Worm (Caenorhabditis elegans) whole organism, young adult: ENCODE data around the gene phdh-1.

Source experiments
- D2030.7 ChIP-seq: fragments of 200-800 bp; sonication (Bioruptor generic); IDR thresholded peaks from 2 replicates; pipeline ENCODE4 v1.3.6; 2022; ENCODE audit warnings: missing genetic modification reagents, missing genetic modification characterization, missing compliant biosample characterization
- F10E7.11 ChIP-seq: sonication (generic microtip); optimal IDR thresholded peaks from 2 replicates; lab custom pipeline; 2017; ENCODE audit warnings: mild to moderate bottlenecking, missing genetic modification characterization, moderate library complexity, missing compliant biosample characterization
- F52B5.7 ChIP-seq: sonication (generic microtip); optimal IDR thresholded peaks from 2 replicates; lab custom pipeline; 2016; ENCODE audit warnings: mild to moderate bottlenecking, missing genetic modification characterization, missing compliant biosample characterization
- F55B11.4 ChIP-seq: sonication (generic microtip); optimal IDR thresholded peaks from 2 replicates; lab custom pipeline; 2016; ENCODE audit warnings: missing compliant biosample characterization, missing genetic modification characterization, borderline replicate concordance; ENCODE audit not compliant: insufficient read depth
- F57C9.4 ChIP-seq: sonication (generic microtip); optimal IDR thresholded peaks from 2 replicates; lab custom pipeline; 2017; ENCODE audit warnings: mild to moderate bottlenecking, missing genetic modification characterization, missing compliant biosample characterization
- K12H6.12 ChIP-seq: fragments of 200-800 bp; sonication (Bioruptor generic); optimal IDR thresholded peaks from 2 replicates; lab custom pipeline; 2018; ENCODE audit warnings: mild to moderate bottlenecking, missing genetic modification characterization, missing compliant biosample characterization
- Y53F4B.3 ChIP-seq: fragments of 200-800 bp; sonication (Bioruptor generic); IDR thresholded peaks from 2 replicates; pipeline ENCODE4 v1.3.6; 2022; ENCODE audit warnings: missing genetic modification reagents, missing genetic modification characterization, missing compliant biosample characterization
- Y95B8A.8 ChIP-seq: fragments of 200-800 bp; sonication (Bioruptor generic); IDR thresholded peaks from 2 replicates; pipeline ENCODE4 v1.3.6; 2022; ENCODE audit warnings: missing genetic modification reagents, missing genetic modification characterization, missing compliant biosample characterization
- akir-1 ChIP-seq: fragments of 200-800 bp; sonication (Bioruptor generic); optimal IDR thresholded peaks from 2 replicates; lab custom pipeline; 2018; ENCODE audit warnings: mild to moderate bottlenecking, missing genetic modification characterization, moderate library complexity, missing compliant biosample characterization
- athp-1 ChIP-seq: sonication (generic microtip); optimal IDR thresholded peaks from 2 replicates; lab custom pipeline; 2017; ENCODE audit warnings: mild to moderate bottlenecking, missing genetic modification characterization, missing compliant biosample characterization
- attf-5 ChIP-seq: fragments of 200-800 bp; sonication (Bioruptor generic); optimal IDR thresholded peaks from 2 replicates; lab custom pipeline; 2018; ENCODE audit warnings: mild to moderate bottlenecking, missing genetic modification characterization, missing compliant biosample characterization
- cebp-1 ChIP-seq, 2 experiments: fragments of 200-800 bp in 1 of 2; sonication (Bioruptor generic) in 1 of 2; sonication (generic microtip) in 1 of 2; IDR thresholded peaks in 1 of 2; optimal IDR thresholded peaks in 1 of 2; 2 replicates each; pipeline versions ENCODE4 v1.3.6 to Lab custom; 2017 to 2022; ENCODE audit warnings: missing compliant biosample characterization in 2 of 2, missing genetic modification characterization in 2 of 2, mild to moderate bottlenecking in 1 of 2, missing genetic modification reagents in 1 of 2, moderate library complexity in 1 of 2
- ceh-27 ChIP-seq: fragments of 200-800 bp; sonication (Bioruptor generic); optimal IDR thresholded peaks from 2 replicates; lab custom pipeline; 2018; ENCODE audit warnings: mild to moderate bottlenecking, missing genetic modification characterization, moderate library complexity, missing compliant biosample characterization
- die-1 ChIP-seq: sonication (generic microtip); optimal IDR thresholded peaks from 2 replicates; lab custom pipeline; 2016; ENCODE audit warnings: missing genotype, mild to moderate bottlenecking, missing genetic modification characterization, missing compliant biosample characterization
- dox-1 ChIP-seq: fragments of 200-800 bp; sonication (Bioruptor generic); IDR thresholded peaks from 2 replicates; pipeline ENCODE4 v1.3.6; 2022; ENCODE audit warnings: missing genetic modification reagents, missing genetic modification characterization, missing compliant biosample characterization
- egrh-3 ChIP-seq: fragments of 200-800 bp; sonication (Bioruptor generic); IDR thresholded peaks from 2 replicates; pipeline ENCODE4 v1.3.6; 2022; ENCODE audit warnings: missing genetic modification reagents, missing genetic modification characterization, missing compliant biosample characterization
- hlh-26 ChIP-seq: fragments of 200-800 bp; sonication (Bioruptor generic); conservative IDR thresholded peaks from 2 replicates; pipeline ENCODE4 v1.3.6; 2022; ENCODE audit warnings: missing genetic modification reagents, missing genetic modification characterization, missing compliant biosample characterization
- hmg-1.2 ChIP-seq: fragments of 200-800 bp; sonication (Bioruptor generic); IDR thresholded peaks from 2 replicates; pipeline ENCODE4 v1.3.6; 2022; ENCODE audit warnings: missing genetic modification reagents, missing genetic modification characterization, missing compliant biosample characterization
- hmg-20 ChIP-seq: fragments of 200-800 bp; sonication (Bioruptor generic); IDR thresholded peaks from 2 replicates; pipeline ENCODE4 v1.3.6; 2022; ENCODE audit warnings: missing genetic modification reagents, missing genetic modification characterization, missing compliant biosample characterization
- hsf-1 ChIP-seq: fragments of 200-800 bp; sonication (Bioruptor generic); IDR thresholded peaks from 2 replicates; pipeline ENCODE4 v1.3.6; 2022; ENCODE audit warnings: missing genetic modification reagents, missing genetic modification characterization, missing compliant biosample characterization
- let-526 ChIP-seq: fragments of 200-800 bp; sonication (Bioruptor generic); IDR thresholded peaks from 2 replicates; pipeline ENCODE4 v1.3.6; 2022; ENCODE audit warnings: missing genetic modification reagents, missing genetic modification characterization, missing compliant biosample characterization
- let-607 ChIP-seq, 2 experiments: fragments of 200-800 bp in 1 of 2; sonication (Bioruptor generic) in 1 of 2; sonication (generic microtip) in 1 of 2; optimal IDR thresholded peaks; 2 replicates each; lab custom pipeline; 2016 to 2018; ENCODE audit warnings: mild to moderate bottlenecking in 2 of 2, missing compliant biosample characterization in 2 of 2, missing genetic modification characterization in 2 of 2, moderate library complexity in 2 of 2, missing genotype in 1 of 2
- lin-40 ChIP-seq: sonication (generic microtip); optimal IDR thresholded peaks from 2 replicates; lab custom pipeline; 2016; ENCODE audit warnings: missing genetic modification characterization, mild to moderate bottlenecking, missing compliant biosample characterization, missing genotype, missing genetic modification reagents
- lir-1 ChIP-seq: fragments of 200-800 bp; sonication (Bioruptor generic); conservative IDR thresholded peaks from 2 replicates; pipeline ENCODE4 v1.3.6; 2022; ENCODE audit warnings: missing genetic modification reagents, missing genetic modification characterization, missing compliant biosample characterization
- mcd-1 ChIP-seq: fragments of 200-800 bp; sonication (Bioruptor generic); IDR thresholded peaks from 2 replicates; pipeline ENCODE4 v1.3.6; 2022; ENCODE audit warnings: missing genetic modification reagents, missing genetic modification characterization, missing compliant biosample characterization
- nfyb-1 ChIP-seq: fragments of 200-800 bp; sonication (Bioruptor generic); IDR thresholded peaks from 2 replicates; pipeline ENCODE4 v1.3.6; 2022; ENCODE audit warnings: missing genetic modification reagents, missing genetic modification characterization, missing compliant biosample characterization
- nhr-179 ChIP-seq: sonication (generic microtip); optimal IDR thresholded peaks from 2 replicates; lab custom pipeline; 2016; ENCODE audit warnings: mild to moderate bottlenecking, missing genetic modification characterization, missing compliant biosample characterization
- nhr-80 ChIP-seq: sonication (generic microtip); optimal IDR thresholded peaks from 2 replicates; lab custom pipeline; 2016; ENCODE audit warnings: missing genetic modification characterization, missing compliant biosample characterization
- tbp1 ChIP-seq: fragments of 200-800 bp; sonication (Bioruptor generic); optimal IDR thresholded peaks from 2 replicates; lab custom pipeline; 2018; ENCODE audit warnings: mild to moderate bottlenecking, missing genetic modification characterization, missing compliant biosample characterization
- tbx-9 ChIP-seq: sonication (generic microtip); optimal IDR thresholded peaks from 2 replicates; lab custom pipeline; 2016; ENCODE audit warnings: borderline replicate concordance, missing genetic modification characterization, inconsistent platforms, missing compliant biosample characterization
- ztf-18 ChIP-seq: sonication (generic microtip); optimal IDR thresholded peaks from 2 replicates; lab custom pipeline; 2016; ENCODE audit warnings: missing genotype, mild to moderate bottlenecking, missing genetic modification characterization, missing compliant biosample characterization
- ztf-22 ChIP-seq: fragments of 200-800 bp; sonication (Bioruptor generic); optimal IDR thresholded peaks from 2 replicates; lab custom pipeline; 2018; ENCODE audit warnings: mild to moderate bottlenecking, missing genetic modification characterization, moderate library complexity, missing compliant biosample characterization
- ztf-26 ChIP-seq: sonication (generic microtip); optimal IDR thresholded peaks from 2 replicates; lab custom pipeline; 2017; ENCODE audit warnings: missing genetic modification characterization, missing compliant biosample characterization

phdh-1 gene

DNA sequence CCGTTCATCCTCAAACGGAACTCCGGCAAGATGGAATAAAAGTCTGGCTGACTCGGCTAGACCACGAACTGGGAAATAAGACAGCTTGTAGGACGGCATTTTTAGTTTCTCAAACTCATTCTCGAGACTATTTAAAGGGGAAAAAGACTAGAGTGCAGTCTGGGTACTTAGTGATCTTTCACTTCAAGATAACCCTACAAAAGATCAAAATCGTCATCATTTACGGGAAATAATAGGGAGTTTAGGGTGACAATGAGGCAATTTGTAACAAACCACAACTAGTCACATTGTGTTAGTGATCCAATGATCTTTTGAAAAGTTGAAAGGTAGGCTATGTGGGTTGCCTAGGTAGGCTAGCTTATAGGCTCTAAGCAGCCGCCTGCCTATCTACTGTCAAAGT is 22.3 kb downstream of the phdh-1 start, which contains the start of gene gst-14:
gst-14 (minus strand) TSS at position 101 of the 400 bp plus-strand sequence.
- TF ChIP-seq let-526 (GFP tag; lab: Robert Waterston, UW): no peak
- no peak for TF ChIP-seq ceh-27 (GFP tag; lab: Kevin White, UChicago)
- no peak for TF ChIP-seq Y95B8A.8 (GFP tag; lab: Robert Waterston, UW)
- no peak for TF ChIP-seq let-607 (tag; optimal IDR thresholded peaks at IDR 0.05; lab: Kevin White, UChicago)
- no peak for TF ChIP-seq F57C9.4 (tag; lab: Kevin White, UChicago)
- no peak for TF ChIP-seq F10E7.11
- TF ChIP-seq nfyb-1 (GFP tag; lab: Robert Waterston, UW): no peak
- no peak for TF ChIP-seq F52B5.7 (tag; lab: Kevin White, UChicago)
- TF ChIP-seq athp-1 (tag; lab: Kevin White, UChicago): no peak
- TF ChIP-seq akir-1 (GFP tag; lab: Kevin White, UChicago): no peak
- no peak for TF ChIP-seq tbx-9 (tag; lab: Kevin White, UChicago)
- no peak for TF ChIP-seq lin-40 (tag; lab: Kevin White, UChicago)
- TF ChIP-seq mcd-1 (GFP tag; lab: Robert Waterston, UW): no peak
- no peak for TF ChIP-seq hlh-26 (GFP tag; lab: Robert Waterston, UW)
- no peak for TF ChIP-seq ztf-22 (GFP tag; lab: Kevin White, UChicago)
- TF ChIP-seq die-1: no peak

DNA sequence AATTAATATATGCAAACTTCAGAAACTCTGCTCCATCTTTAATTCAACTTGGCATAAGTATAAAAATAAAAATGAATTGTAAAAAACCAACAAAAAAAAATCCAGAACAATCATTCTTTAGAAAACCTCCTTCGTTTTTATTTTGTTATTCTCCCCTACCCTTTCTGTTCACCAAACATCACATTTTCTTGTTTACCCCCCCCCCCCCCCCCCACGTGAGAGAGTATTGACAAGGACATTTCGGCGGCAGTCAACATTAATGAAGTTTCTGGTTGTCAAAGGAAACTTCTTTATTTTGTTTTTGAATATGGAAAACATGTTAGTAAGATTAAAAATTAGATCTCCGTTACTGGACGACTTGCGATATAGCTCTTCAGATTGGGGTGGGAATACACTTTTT is 23.8 kb downstream of the phdh-1 start:
- TF ChIP-seq egrh-3 (GFP tag; lab: Robert Waterston, UW) (0 out of 2 replicates have a peak, but pooled peaks have one; percentile 33), nhr-179 (no peak)
- TF ChIP-seq, all 124 proteins: peak for 1

DNA sequence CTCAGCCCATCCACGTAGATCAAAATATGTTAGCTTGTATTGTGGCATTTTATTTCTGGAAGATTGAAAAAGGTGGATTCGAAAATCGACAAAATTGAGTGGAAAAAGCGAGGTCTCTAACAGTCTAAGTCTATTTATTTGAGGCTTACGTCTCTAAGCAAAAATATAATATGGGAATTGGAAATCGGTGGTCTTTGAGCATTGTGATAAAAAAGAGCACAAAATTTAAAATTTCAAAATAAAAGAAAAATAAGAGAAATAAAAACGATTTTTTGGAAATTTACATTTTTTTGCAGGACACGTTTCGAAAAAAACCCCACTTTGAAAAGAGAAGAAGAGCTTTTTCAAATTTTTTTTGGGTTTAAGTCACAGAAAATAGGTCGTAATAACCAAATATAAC is 25.2 kb downstream of the phdh-1 start, which contains the start of gene gst-15:
gst-15 (minus strand) TSS at position 101 of the 400 bp plus-strand sequence.
- TF ChIP-seq Y53F4B.3 (GFP tag; lab: Robert Waterston, UW) (no peak), let-607 (tag; optimal IDR thresholded peaks at IDR 0.05; lab: Kevin White, UChicago) (no peak), hsf-1 (GFP tag; lab: Robert Waterston, UW) (no peak), hmg-1.2 (GFP tag; lab: Robert Waterston, UW) (no peak), hmg-20 (no peak), ztf-22 (GFP tag; lab: Kevin White, UChicago) (no peak)

DNA sequence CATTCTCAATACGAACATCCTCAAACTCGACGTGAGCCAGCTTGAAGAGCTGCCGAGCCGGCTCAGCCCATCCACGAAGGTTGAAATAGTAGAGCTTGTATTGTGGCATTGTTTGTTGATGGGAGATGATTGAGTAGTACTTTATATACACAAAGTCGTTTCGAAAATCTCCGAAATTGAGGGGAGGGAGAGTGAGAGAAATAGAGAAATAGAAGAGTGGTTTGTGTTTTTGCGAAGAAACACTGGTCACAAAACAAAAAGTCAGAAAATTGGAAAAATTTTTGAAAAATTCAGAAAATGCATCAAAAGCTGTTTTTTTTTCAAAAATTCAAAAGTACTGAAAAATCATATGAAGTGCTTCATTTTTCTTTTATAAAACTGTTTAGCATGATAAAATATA is 27.1 kb downstream of the phdh-1 start, which contains the start of gene gst-24:
gst-24 (minus strand) TSS at position 181 of the 400 bp plus-strand sequence.
- no peak for TF ChIP-seq tbp1
- no peak for TF ChIP-seq ztf-26 (tag; lab: Kevin White, UChicago)
- no peak for TF ChIP-seq K12H6.12 (tag; lab: Kevin White, UChicago)
- TF ChIP-seq hmg-1.2 (GFP tag; lab: Robert Waterston, UW): no peak
- no peak for TF ChIP-seq F55B11.4 (tag; lab: Kevin White, UChicago)
- TF ChIP-seq lir-1 (GFP tag; lab: Robert Waterston, UW): no peak
- no peak for TF ChIP-seq cebp-1 (GFP tag; IDR thresholded peaks at IDR 0.05; lab: Robert Waterston, UW)
- TF ChIP-seq cebp-1 (tag; optimal IDR thresholded peaks at IDR 0.05; lab: Kevin White, UChicago): no peak

DNA sequence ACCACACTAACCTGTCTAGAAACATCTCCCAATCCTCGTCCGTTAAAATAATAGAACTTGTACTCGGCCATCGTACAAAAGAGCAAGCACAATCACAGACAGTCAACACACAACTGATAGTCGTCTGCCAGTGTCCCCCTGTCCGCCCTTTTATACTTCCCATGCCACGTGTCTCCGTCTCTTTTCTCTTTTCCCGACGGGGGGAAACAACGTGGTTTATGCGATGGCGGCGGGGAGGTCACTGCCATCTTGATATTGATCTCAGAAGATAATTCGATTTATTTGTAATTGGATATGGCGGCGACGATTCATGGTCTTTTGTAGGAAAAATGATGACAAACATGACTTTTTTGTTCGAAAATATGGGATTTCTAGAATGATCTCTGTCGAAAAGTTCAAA is 28.6 kb downstream of the phdh-1 start, which contains the start of gene gst-20:
gst-20 (minus strand) TSS at position 170 of the 400 bp plus-strand sequence.
- TF ChIP-seq D2030.7: no peak
- no peak for TF ChIP-seq F10E7.11
- TF ChIP-seq ztf-18: no peak
- TF ChIP-seq nhr-80 (tag; lab: Kevin White, UChicago): peak; percentile 71
- peak; percentile 8 for TF ChIP-seq attf-5 (GFP tag; lab: Kevin White, UChicago)
- TF ChIP-seq let-607 (tag; optimal IDR thresholded peaks at IDR 0.05; lab: Kevin White, UChicago): peak in 1 of 2 experiments; percentile 15
- 0 out of 2 replicates have a peak, but pooled peaks have one; percentile 34 for TF ChIP-seq dox-1 (GFP tag; lab: Robert Waterston, UW)
- peak; percentile 20 for TF ChIP-seq lin-40 (tag; lab: Kevin White, UChicago)
- no peak for TF ChIP-seq F55B11.4 (tag; lab: Kevin White, UChicago)
- TF ChIP-seq cebp-1 (GFP tag; IDR thresholded peaks at IDR 0.05; lab: Robert Waterston, UW): no peak
- TF ChIP-seq cebp-1 (tag; optimal IDR thresholded peaks at IDR 0.05; lab: Kevin White, UChicago): peak; percentile 29
- TF ChIP-seq tbp1: peak; percentile 50
